Worm (Caenorhabditis elegans) whole organism, L4/young adult: ENCODE measurements around the gene cest-1.2.

Experiments
- W03F9.2 ChIP-seq: fragments of 150-350 bp; optimal IDR thresholded peaks from 2 replicates; lab custom pipeline; 2014; ENCODE audit warnings: missing biosample characterization, missing genetic modification characterization
- dao-5 ChIP-seq: sonication (generic microtip); optimal IDR thresholded peaks from 2 replicates; lab custom pipeline; 2016; ENCODE audit warnings: missing genotype, missing genetic modification characterization, moderate library complexity, missing compliant biosample characterization
- him-1 ChIP-seq: sonication (generic microtip); optimal IDR thresholded peaks from 2 replicates; lab custom pipeline; 2016; ENCODE audit warnings: missing genotype, missing genetic modification reagents, missing genetic modification characterization, missing compliant biosample characterization

DNA sequence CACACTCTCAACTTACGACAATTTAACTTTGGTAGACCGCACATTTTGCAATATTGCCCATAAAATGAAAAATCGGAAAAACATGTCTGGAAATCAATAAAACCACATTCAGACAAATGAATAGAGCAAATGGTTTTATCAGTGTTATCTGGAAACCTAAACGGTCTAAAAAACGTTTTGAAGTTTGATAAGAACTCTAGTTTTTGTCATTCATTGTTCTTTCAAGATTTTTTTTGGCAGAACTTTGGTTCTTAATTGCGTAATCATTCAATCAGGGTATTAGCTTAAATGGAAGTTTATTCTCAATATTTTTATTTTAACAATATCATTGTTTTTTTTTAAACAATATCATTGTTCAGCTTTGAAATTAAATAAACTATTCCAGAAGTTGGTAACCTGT is 14.6 kb upstream of the cest-1.2 start, which contains the start of gene cest-2.2:
- TF ChIP-seq dao-5 (tag; lab: Kevin White, UChicago): no peak
- TF ChIP-seq him-1: no peak
- no peak for TF ChIP-seq W03F9.2 (tag; lab: Kevin White, UChicago)
